Fruit fly (Drosophila melanogaster) whole organism, embryonic: ENCODE results near the gene gdl.
A peak's percentile ranks its signal among the peaks of the same experiment; 100 is the strongest.

ENCODE experiments used
- ATbp ChIP-seq: fragments of 200-800 bp; sonication (Bioruptor generic); optimal IDR thresholded peaks from 2 replicates; lab custom pipeline; 2017; ENCODE audit warnings: missing biosample characterization, mild to moderate bottlenecking, missing genetic modification characterization, missing genetic modification reagents
- Abd-B ChIP-seq: fragments of 200-800 bp; sonication (Bioruptor generic); optimal IDR thresholded peaks from 2 replicates; lab custom pipeline; 2018; ENCODE audit warnings: missing biosample characterization, mild to moderate bottlenecking, missing genetic modification characterization, moderate library complexity
- Aef1 ChIP-seq: fragments of 200-800 bp; sonication (Bioruptor generic); IDR thresholded peaks from 3 replicates; pipeline ENCODE4 v1.3.6; 2022; ENCODE audit warnings: missing biosample characterization, missing genetic modification characterization
- Atf-2 ChIP-seq: fragments of 200-800 bp; sonication (Bioruptor generic); optimal IDR thresholded peaks from 2 replicates; lab custom pipeline; 2016; ENCODE audit warnings: missing biosample characterization, missing genetic modification characterization
- Atf6 ChIP-seq: fragments of 200-800 bp; sonication (Bioruptor generic); IDR thresholded peaks from 2 replicates; pipeline ENCODE4 v1.3.6; 2022; ENCODE audit warnings: missing biosample characterization, missing genetic modification characterization
- Blimp-1 ChIP-seq: fragments of 200-800 bp; sonication (Bioruptor generic); optimal IDR thresholded peaks from 3 replicates; lab custom pipeline; 2018; ENCODE audit warnings: missing biosample characterization, missing genetic modification characterization, mild to moderate bottlenecking, moderate library complexity, missing genetic modification reagents
- CG10267 ChIP-seq: fragments of 200-800 bp; sonication (Bioruptor generic); optimal IDR thresholded peaks from 2 replicates; lab custom pipeline; 2018; ENCODE audit warnings: missing biosample characterization, mild to moderate bottlenecking, missing genetic modification characterization, moderate library complexity
- CG10462 ChIP-seq: fragments of 200-800 bp; sonication (Bioruptor generic); optimal IDR thresholded peaks from 2 replicates; lab custom pipeline; 2016; ENCODE audit warnings: missing biosample characterization, missing genetic modification characterization
- CG12219 ChIP-seq: fragments of 200-800 bp; sonication (Bioruptor generic); optimal IDR thresholded peaks from 3 replicates; lab custom pipeline; 2018; ENCODE audit warnings: missing biosample characterization, mild to moderate bottlenecking, missing genetic modification characterization
- CG14441 ChIP-seq: fragments of 200-800 bp; sonication (Bioruptor generic); IDR thresholded peaks from 2 replicates; pipeline ENCODE4 v1.3.6; 2022; ENCODE audit warnings: missing biosample characterization, missing genetic modification characterization
- CG1529 ChIP-seq: fragments of 200-800 bp; sonication (Bioruptor generic); optimal IDR thresholded peaks from 3 replicates; lab custom pipeline; 2018; ENCODE audit warnings: missing biosample characterization, missing genetic modification characterization
- CG16863 ChIP-seq: fragments of 200-800 bp; sonication (Bioruptor generic); optimal IDR thresholded peaks from 3 replicates; lab custom pipeline; 2016; ENCODE audit warnings: missing biosample characterization, missing genetic modification characterization
- CG17359 ChIP-seq: fragments of 200-800 bp; sonication (Bioruptor generic); optimal IDR thresholded peaks from 3 replicates; lab custom pipeline; 2018; ENCODE audit warnings: missing biosample characterization, mild to moderate bottlenecking, missing genetic modification characterization, moderate library complexity
- CG1832 ChIP-seq: fragments of 200-800 bp; sonication (Bioruptor generic); optimal IDR thresholded peaks from 2 replicates; lab custom pipeline; 2017; ENCODE audit warnings: missing biosample characterization, mild to moderate bottlenecking, missing genetic modification characterization, inconsistent platforms
- CG32532 ChIP-seq: fragments of 200-800 bp; sonication (Bioruptor generic); IDR thresholded peaks from 2 replicates; pipeline ENCODE4 v1.3.6; 2022; ENCODE audit warnings: missing biosample characterization, missing genetic modification characterization
- CG32772 ChIP-seq: fragments of 200-800 bp; sonication (Bioruptor generic); IDR thresholded peaks from 2 replicates; pipeline ENCODE4 v1.3.6; 2022; ENCODE audit warnings: missing biosample characterization, missing genetic modification characterization
- CG34422 ChIP-seq: fragments of 200-800 bp; sonication (Bioruptor generic); IDR thresholded peaks from 3 replicates; pipeline ENCODE4 v1.3.6; 2022; ENCODE audit warnings: missing biosample characterization, missing genetic modification characterization
- CG6175 ChIP-seq: fragments of 200-800 bp; sonication (Bioruptor generic); IDR thresholded peaks from 3 replicates; pipeline ENCODE4 v1.3.6; 2022; ENCODE audit warnings: missing biosample characterization, missing genetic modification characterization
- CkIIα-i1 ChIP-seq: fragments of 200-800 bp; sonication (Bioruptor generic); IDR thresholded peaks from 2 replicates; pipeline ENCODE4 v1.3.6; 2022; ENCODE audit warnings: missing biosample characterization, missing genetic modification characterization
- Hsf ChIP-seq: fragments of 200-800 bp; sonication (Bioruptor generic); optimal IDR thresholded peaks from 3 replicates; lab custom pipeline; 2016; ENCODE audit warnings: missing biosample characterization, missing genetic modification characterization
- Max ChIP-seq: fragments of 200-800 bp; sonication (Bioruptor generic); optimal IDR thresholded peaks from 2 replicates; lab custom pipeline; 2016; ENCODE audit warnings: missing biosample characterization, mild to moderate bottlenecking, missing genetic modification characterization
- Sox100B ChIP-seq: fragments of 200-800 bp; sonication (Bioruptor generic); optimal IDR thresholded peaks from 3 replicates; lab custom pipeline; 2018; ENCODE audit warnings: missing biosample characterization, mild to moderate bottlenecking, missing genetic modification characterization
- Ssrp ChIP-seq: fragments of 200-800 bp; sonication (Bioruptor generic); optimal IDR thresholded peaks from 2 replicates; lab custom pipeline; 2018; ENCODE audit warnings: missing biosample characterization, mild to moderate bottlenecking, missing genetic modification characterization, moderate library complexity
- Trl ChIP-seq, 3 experiments: fragments of >200 bp in 2 of 3; fragments of 200-800 bp in 1 of 3; sonication (Bioruptor generic) in 1 of 3; optimal IDR thresholded peaks; 2 replicates in 1 of 3; 3 replicates in 2 of 3; lab custom pipeline; 2016 to 2017; ENCODE audit warnings: missing biosample characterization in 1 of 3, missing genetic modification characterization in 1 of 3
- ac ChIP-seq: fragments of 200-800 bp; sonication (Bioruptor generic); optimal IDR thresholded peaks from 3 replicates; lab custom pipeline; 2017; ENCODE audit warnings: missing biosample characterization, mild to moderate bottlenecking, missing genetic modification characterization
- az2 ChIP-seq: fragments of 200-800 bp; sonication (Bioruptor generic); optimal IDR thresholded peaks from 3 replicates; lab custom pipeline; 2016; ENCODE audit warnings: missing biosample characterization, missing genetic modification characterization
- bcd ChIP-seq: fragments of 200-800 bp; sonication (Bioruptor generic); optimal IDR thresholded peaks from 2 replicates; lab custom pipeline; 2017; ENCODE audit warnings: missing biosample characterization, mild to moderate bottlenecking, missing genetic modification characterization
- ci ChIP-seq: fragments of 200-800 bp; sonication (Bioruptor generic); IDR thresholded peaks from 3 replicates; pipeline ENCODE4 v1.3.6; 2022; ENCODE audit warnings: missing biosample characterization, missing genetic modification characterization
- danr ChIP-seq: fragments of 200-800 bp; sonication (Bioruptor generic); IDR thresholded peaks from 2 replicates; pipeline ENCODE4 v1.3.6; 2022; ENCODE audit warnings: missing biosample characterization, missing genetic modification characterization
- dmrt99B ChIP-seq: fragments of 200-800 bp; sonication (Bioruptor generic); optimal IDR thresholded peaks from 2 replicates; lab custom pipeline; 2018; ENCODE audit warnings: missing biosample characterization, mild to moderate bottlenecking, missing genetic modification characterization, moderate library complexity
- emc ChIP-seq: fragments of 200-800 bp; sonication (Bioruptor generic); optimal IDR thresholded peaks from 2 replicates; lab custom pipeline; 2016; ENCODE audit warnings: missing biosample characterization, missing genetic modification characterization
- fd96Cb ChIP-seq: fragments of 200-800 bp; sonication (Bioruptor generic); optimal IDR thresholded peaks from 2 replicates; lab custom pipeline; 2018; ENCODE audit warnings: missing biosample characterization, mild to moderate bottlenecking, missing genetic modification characterization, moderate library complexity
- grau ChIP-seq: fragments of 200-800 bp; optimal IDR thresholded peaks from 3 replicates; lab custom pipeline; 2019; ENCODE audit warnings: missing biosample characterization, mild to moderate bottlenecking, missing genetic modification characterization, moderate library complexity
- hbn ChIP-seq: fragments of 200-800 bp; sonication (Bioruptor generic); IDR thresholded peaks from 2 replicates; pipeline ENCODE4 v1.3.6; 2022; ENCODE audit warnings: missing biosample characterization, missing genetic modification characterization; ENCODE audit not compliant: partially characterized antibody
- her ChIP-seq: fragments of 200-800 bp; sonication (Bioruptor generic); optimal IDR thresholded peaks from 2 replicates; lab custom pipeline; 2016; ENCODE audit warnings: missing biosample characterization, missing genetic modification characterization
- kah ChIP-seq: fragments of 200-800 bp; sonication (Bioruptor generic); optimal IDR thresholded peaks from 2 replicates; lab custom pipeline; 2018; ENCODE audit warnings: missing biosample characterization, mild to moderate bottlenecking, missing genetic modification characterization
- ken ChIP-seq: fragments of 200-800 bp; sonication (Bioruptor generic); IDR thresholded peaks from 3 replicates; pipeline ENCODE4 v1.3.6; 2022; ENCODE audit warnings: missing biosample characterization, missing genetic modification characterization
- klu ChIP-seq: fragments of 200-800 bp; sonication (Bioruptor generic); IDR thresholded peaks from 2 replicates; pipeline ENCODE4 v1.3.6; 2022; ENCODE audit warnings: missing biosample characterization, missing genetic modification characterization
- lab ChIP-seq: fragments of 200-800 bp; sonication (Bioruptor generic); optimal IDR thresholded peaks from 3 replicates; lab custom pipeline; 2017; ENCODE audit warnings: missing biosample characterization, missing genetic modification characterization, mild to moderate bottlenecking, moderate library complexity, missing genetic modification reagents
- lov ChIP-seq, 2 experiments: fragments of 200-800 bp in 1 of 2; fragments of >200 bp in 1 of 2; sonication (Bioruptor generic) in 1 of 2; IDR thresholded peaks in 1 of 2; optimal IDR thresholded peaks in 1 of 2; 2 replicates in 1 of 2; 3 replicates in 1 of 2; pipeline versions ENCODE4 v1.3.6 to Lab custom; 2017 to 2022; ENCODE audit warnings: missing biosample characterization in 1 of 2, missing genetic modification characterization in 1 of 2
- mirr ChIP-seq: fragments of 200-800 bp; sonication (Bioruptor generic); optimal IDR thresholded peaks from 3 replicates; lab custom pipeline; 2018; ENCODE audit warnings: missing biosample characterization, mild to moderate bottlenecking, missing genetic modification characterization
- otp ChIP-seq: fragments of 200-800 bp; sonication (Bioruptor generic); IDR thresholded peaks from 3 replicates; pipeline ENCODE4, ENCODE4 v1.3.6; 2022; ENCODE audit warnings: missing biosample characterization, missing genetic modification characterization
- pita ChIP-seq: fragments of 200-800 bp; sonication (Bioruptor generic); optimal IDR thresholded peaks from 2 replicates; lab custom pipeline; 2017; ENCODE audit warnings: missing biosample characterization, mild to moderate bottlenecking, missing genetic modification characterization
- row ChIP-seq: fragments of 200-800 bp; sonication (Bioruptor generic); IDR thresholded peaks from 3 replicates; pipeline ENCODE4 v1.3.6; 2022; ENCODE audit warnings: missing biosample characterization, missing genetic modification characterization
- so ChIP-seq: fragments of 200-800 bp; sonication (Bioruptor generic); IDR thresholded peaks from 3 replicates; pipeline ENCODE4 v1.3.6; 2022; ENCODE audit warnings: missing biosample characterization, missing genetic modification characterization
- wdn ChIP-seq: fragments of 200-800 bp; sonication (Bioruptor generic); IDR thresholded peaks from 2 replicates; pipeline ENCODE4 v1.3.6; 2022; ENCODE audit warnings: missing biosample characterization, missing genetic modification characterization
- wor ChIP-seq: fragments of 200-800 bp; sonication (Bioruptor generic); IDR thresholded peaks from 2 replicates; pipeline ENCODE4 v1.3.6; 2022; ENCODE audit warnings: missing biosample characterization, missing genetic modification characterization
- zfh1 ChIP-seq: fragments of 200-800 bp; sonication (Bioruptor generic); IDR thresholded peaks from 3 replicates; pipeline ENCODE4 v1.3.6; 2022; ENCODE audit warnings: missing biosample characterization, missing genetic modification characterization

Gene gdl

dm6 chr3L:15532368-15533030 lies 23.3 kb downstream of the gdl start (continued):
- TF ChIP-seq grau (peak; percentile 51), CG10267 (peak; percentile 46), Abd-B (GFP tag; lab: Kevin White, UChicago) (peak; percentile 15), otp (GFP tag; lab: Robert Waterston, UW) (0 out of 3 replicates have a peak, but pooled peaks have one; percentile 43), lov (optimal IDR thresholded peaks at IDR 0.05; lab: Kevin White, UChicago) (no peak), lov (GFP tag; IDR thresholded peaks at IDR 0.05; lab: Robert Waterston, UW) (0 out of 3 replicates have a peak, but pooled peaks have one; percentile 27), emc (GFP tag; lab: Kevin White, UChicago) (no peak), wor (GFP tag; lab: Robert Waterston, UW) (peak; percentile 32; the same call in 1 of the 2 replicates), CG10462 (no peak), ken (GFP tag; lab: Robert Waterston, UW) (no peak), CkIIα-i1 (no peak), CG14441 (peak; percentile 63), CG17359 (tag; lab: Kevin White, UChicago) (no peak), klu (GFP tag; lab: Robert Waterston, UW) (peak; percentile 27; the same call in 1 of the 2 replicates), wdn (GFP tag; lab: Robert Waterston, UW) (0 out of 2 replicates have a peak, but pooled peaks have one; percentile 5), Max (GFP tag; lab: Kevin White, UChicago) (peak; percentile 27), CG12219 (GFP tag; lab: Kevin White, UChicago) (no peak), kah (no peak), danr (GFP tag; lab: Robert Waterston, UW) (0 out of 2 replicates have a peak, but pooled peaks have one; percentile 28), Sox100B (GFP tag; lab: Kevin White, UChicago) (peak; percentile 78), Hsf (GFP tag; lab: Kevin White, UChicago) (peak; percentile 2), Atf6 (GFP tag; lab: Robert Waterston, UW) (peak; percentile 52; the same call in 1 of the 2 replicates), pita (GFP tag; lab: Kevin White, UChicago) (no peak), bcd (GFP tag; lab: Kevin White, UChicago) (peak; percentile 6), CG6175 (GFP tag; lab: Robert Waterston, UW) (0 out of 3 replicates have a peak, but pooled peaks have one; percentile 56), hbn (GFP tag; lab: Robert Waterston, UW) (no peak), Trl (optimal IDR thresholded peaks at IDR 0.05; lab: Kevin White, UChicago) (peak; percentile 60 to 70), Trl (GFP tag; optimal IDR thresholded peaks at IDR 0.05; lab: Kevin White, UChicago) (peak; percentile 56), mirr (peak; percentile 15), dmrt99B (peak; percentile 63), Atf-2 (GFP tag; lab: Kevin White, UChicago) (peak; percentile 16), CG34422 (GFP tag; lab: Robert Waterston, UW) (peak; percentile 16; the same call in 1 of the 3 replicates), ATbp (GFP tag; lab: Kevin White, UChicago) (no peak), CG1832 (GFP tag; lab: Kevin White, UChicago) (no peak), az2 (peak; percentile 16), her (no peak), Ssrp (tag; lab: Kevin White, UChicago) (no peak), Aef1 (0 out of 3 replicates have a peak, but pooled peaks have one; percentile 29), CG32772 (GFP tag; lab: Robert Waterston, UW) (peak; percentile 55; the same call in 1 of the 2 replicates), zfh1 (GFP tag; lab: Robert Waterston, UW) (peak; percentile 45; the same call in 1 of the 3 replicates), lab (GFP tag; lab: Kevin White, UChicago) (peak; percentile 39), CG1529 (GFP tag; lab: Kevin White, UChicago) (no peak), Blimp-1 (peak; percentile 34), so (GFP tag; lab: Robert Waterston, UW) (0 out of 3 replicates have a peak, but pooled peaks have one; percentile 25), ci (GFP tag; lab: Robert Waterston, UW) (peak; percentile 54; the same call in 2 of the 3 replicates), row (GFP tag; lab: Robert Waterston, UW) (peak; percentile 48), ac (GFP tag; lab: Kevin White, UChicago) (no peak), CG16863 (GFP tag; lab: Kevin White, UChicago) (no peak), CG32532 (GFP tag; lab: Robert Waterston, UW) (peak; percentile 58), fd96Cb (tag; lab: Kevin White, UChicago) (peak; percentile 66)
